Worm (Caenorhabditis elegans): ENCODE results near the gene srd-7.
A peak's percentile ranks its signal among the peaks of the same experiment; 100 is the strongest.

- peak in 2 of 3 experiments; percentile 3 to 22 for TF ChIP-seq ceh-82 (tag; optimal IDR thresholded peaks at IDR 0.05)
- TF ChIP-seq unc-130 (tag; optimal IDR thresholded peaks at IDR 0.05) = no peak
- TF ChIP-seq tbx-2 (tag; optimal IDR thresholded peaks at IDR 0.05) = no peak
- TF ChIP-seq nhr-76 (tag; optimal IDR thresholded peaks at IDR 0.05) = no peak
- no peak for TF ChIP-seq ztf-4 (tag; optimal IDR thresholded peaks at IDR 0.05)
- no peak for TF ChIP-seq unc-62 (GFP tag; optimal IDR thresholded peaks at IDR 0.05)
- no peak for TF ChIP-seq lin-35 (GFP tag; optimal IDR thresholded peaks at IDR 0.05)
- TF ChIP-seq nhr-11 (tag; optimal IDR thresholded peaks at IDR 0.05) = no peak
- TF ChIP-seq ets-5 (GFP tag; IDR thresholded peaks at IDR 0.05) = no peak
- no peak for TF ChIP-seq lin-39 (tag; optimal IDR thresholded peaks at IDR 0.05)
- TF ChIP-seq nhr-237 (tag; optimal IDR thresholded peaks at IDR 0.05) = no peak
- TF ChIP-seq lsy-2 (tag; optimal IDR thresholded peaks at IDR 0.05) = no peak
Measured at ce11 chrIV:10817030-10817429, 30.4 kb upstream of the srd-7 start.

Data from whole organism, L1 larva.